Worm (Caenorhabditis elegans): ENCODE measurements around the gene Y61A9LA.7.

Y61A9LA.7 gene

ce11 chrV:4518657-4519056, 40.9 kb downstream of the Y61A9LA.7 start:
- TF ChIP-seq blmp-1 (tag; optimal IDR thresholded peaks at IDR 0.05; ENCODE audit: insufficient read depth) (peak; percentile 57), C34F6.9 (tag; optimal IDR thresholded peaks at IDR 0.05) (no peak)

- TF ChIP-seq ceh-16 (tag; optimal IDR thresholded peaks at IDR 0.05) (no peak), ztf-4 (tag; optimal IDR thresholded peaks at IDR 0.05) (no peak), nhr-10 (tag; optimal IDR thresholded peaks at IDR 0.05) (no peak), ztf-11 (tag; optimal IDR thresholded peaks at IDR 0.05) (no peak), mdl-1 (tag; optimal IDR thresholded peaks at IDR 0.05) (no peak), nhr-77 (tag; optimal IDR thresholded peaks at IDR 0.05) (no peak), elt-1 (tag; optimal IDR thresholded peaks at IDR 0.05) (no peak), dmd-4 (tag; optimal IDR thresholded peaks at IDR 0.05) (no peak), unc-55 (GFP tag; optimal IDR thresholded peaks at IDR 0.05) (no peak)
Measured at ce11 chrV:4512733-4513132, 46.9 kb downstream of the Y61A9LA.7 start, which contains the start of gene T28F12.1. Gene T28F12.1, plus strand, starts transcription at chrV:4513033.

ce11 chrV:4510351-4510750, 49.2 kb downstream of the Y61A9LA.7 start:
- TF ChIP-seq unc-55 (GFP tag; optimal IDR thresholded peaks at IDR 0.05) (no peak), unc-62 (GFP tag; optimal IDR thresholded peaks at IDR 0.05) (no peak), peb-1 (tag; optimal IDR thresholded peaks at IDR 0.05) (no peak), gmeb-1 (tag; optimal IDR thresholded peaks at IDR 0.05) (no peak)

ce11 chrV:4509319-4509937, 50.2 kb downstream of the Y61A9LA.7 start:
- TF ChIP-seq nhr-25 (tag; optimal IDR thresholded peaks at IDR 0.05): no peak
- no peak for TF ChIP-seq unc-62 (GFP tag; optimal IDR thresholded peaks at IDR 0.05)
- peak; percentile 30 for TF ChIP-seq elt-1 (tag; optimal IDR thresholded peaks at IDR 0.05)
- no peak for TF ChIP-seq ceh-82 (tag; optimal IDR thresholded peaks at IDR 0.05)
- TF ChIP-seq mab-5 (tag; optimal IDR thresholded peaks at IDR 0.05): peak; percentile 19
- no peak for TF ChIP-seq F13H6.1 (tag; optimal IDR thresholded peaks at IDR 0.05)
- TF ChIP-seq unc-55 (GFP tag; optimal IDR thresholded peaks at IDR 0.05): no peak
- no peak for TF ChIP-seq ztf-1 (GFP tag; conservative IDR thresholded peaks at IDR 0.05)
- TF ChIP-seq fos-1 (tag; optimal IDR thresholded peaks at IDR 0.05): no peak
- TF ChIP-seq ceh-16 (tag; optimal IDR thresholded peaks at IDR 0.05): peak; percentile 2
- TF ChIP-seq mbf-1 (tag; optimal IDR thresholded peaks at IDR 0.05): no peak
- TF ChIP-seq sem-4 (tag; optimal IDR thresholded peaks at IDR 0.05): peak; percentile 11
- TF ChIP-seq nhr-10 (tag; optimal IDR thresholded peaks at IDR 0.05): no peak
- no peak for TF ChIP-seq elt-3 (tag; optimal IDR thresholded peaks at IDR 0.05)
- TF ChIP-seq R02D3.7 (tag; optimal IDR thresholded peaks at IDR 0.05): no peak
- TF ChIP-seq alr-1 (tag; optimal IDR thresholded peaks at IDR 0.05): no peak
- TF ChIP-seq C34F6.9 (tag; optimal IDR thresholded peaks at IDR 0.05): no peak
- TF ChIP-seq gmeb-1 (tag; optimal IDR thresholded peaks at IDR 0.05): no peak

- no peak for TF ChIP-seq nhr-10 (tag; optimal IDR thresholded peaks at IDR 0.05)
- TF ChIP-seq C34F6.9 (tag; optimal IDR thresholded peaks at IDR 0.05): no peak
- TF ChIP-seq sma-3 (GFP tag; optimal IDR thresholded peaks at IDR 0.05): no peak
- TF ChIP-seq ztf-11 (tag; optimal IDR thresholded peaks at IDR 0.05): no peak
Measured at ce11 chrV:4508772-4509171, 50.8 kb downstream of the Y61A9LA.7 start.
